Fruit fly (Drosophila melanogaster) whole organism, pupa: ENCODE data around the gene tll.

Experiments used
- CG10348 ChIP-seq: fragments of 200-800 bp; sonication (Bioruptor generic); IDR thresholded peaks from 2 replicates; pipeline ENCODE4 v1.3.6; 2022; ENCODE audit warnings: missing biosample characterization, missing genetic modification characterization
- CG12605 ChIP-seq: fragments of 200-800 bp; sonication (Bioruptor generic); IDR thresholded peaks from 2 replicates; pipeline ENCODE4 v1.3.6; 2022; ENCODE audit warnings: missing biosample characterization, missing genetic modification characterization
- CG13204 ChIP-seq: fragments of 200-800 bp; sonication (Bioruptor generic); optimal IDR thresholded peaks from 2 replicates; lab custom pipeline; 2018; ENCODE audit warnings: missing biosample characterization, mild to moderate bottlenecking, missing genetic modification characterization, moderate library complexity
- CG14655 ChIP-seq: fragments of 200-800 bp; sonication (Bioruptor generic); optimal IDR thresholded peaks from 3 replicates; lab custom pipeline; 2017; ENCODE audit warnings: mild to moderate bottlenecking, missing biosample characterization, missing genetic modification reagents, missing genetic modification characterization
- CG15710 ChIP-seq: fragments of 200-800 bp; sonication (Bioruptor generic); optimal IDR thresholded peaks from 2 replicates; lab custom pipeline; 2018; ENCODE audit warnings: missing biosample characterization, mild to moderate bottlenecking, missing genetic modification characterization, moderate library complexity
- CG17806 ChIP-seq: fragments of 200-800 bp; sonication (Bioruptor generic); optimal IDR thresholded peaks from 2 replicates; lab custom pipeline; 2018; ENCODE audit warnings: missing biosample characterization, mild to moderate bottlenecking, missing genetic modification characterization, moderate library complexity
- CG32121 ChIP-seq: fragments of 200-800 bp; sonication (Bioruptor generic); IDR thresholded peaks from 2 replicates; pipeline ENCODE4 v1.3.6; 2022; ENCODE audit warnings: missing biosample characterization, missing genetic modification characterization
- CG34367 ChIP-seq: fragments of 200-800 bp; sonication (Bioruptor generic); optimal IDR thresholded peaks from 2 replicates; lab custom pipeline; 2018; ENCODE audit warnings: missing biosample characterization, mild to moderate bottlenecking, missing genetic modification characterization
- CG4496 ChIP-seq: fragments of 200-800 bp; sonication (Bioruptor generic); IDR thresholded peaks from 3 replicates; pipeline ENCODE4 v1.3.6; 2022; ENCODE audit warnings: missing biosample characterization, missing genetic modification characterization
- CG8159 ChIP-seq: fragments of 200-800 bp; sonication (Bioruptor generic); optimal IDR thresholded peaks from 3 replicates; lab custom pipeline; 2018; ENCODE audit warnings: missing biosample characterization, mild to moderate bottlenecking, missing genetic modification characterization, moderate library complexity
- CG8301 ChIP-seq: fragments of 200-800 bp; sonication (Bioruptor generic); optimal IDR thresholded peaks from 2 replicates; lab custom pipeline; 2018; ENCODE audit warnings: missing biosample characterization, mild to moderate bottlenecking, missing genetic modification characterization
- CG9948 ChIP-seq: fragments of 200-800 bp; sonication (Bioruptor generic); optimal IDR thresholded peaks from 2 replicates; lab custom pipeline; 2018; ENCODE audit warnings: missing biosample characterization, mild to moderate bottlenecking, missing genetic modification characterization, moderate library complexity
- D1 ChIP-seq: fragments of 200-800 bp; sonication (Bioruptor generic); optimal IDR thresholded peaks from 2 replicates; lab custom pipeline; 2018; ENCODE audit warnings: missing biosample characterization, mild to moderate bottlenecking, missing genetic modification characterization, moderate library complexity
- EcR ChIP-seq: fragments of 200-800 bp; sonication (Bioruptor generic); optimal IDR thresholded peaks from 3 replicates; lab custom pipeline; 2019; ENCODE audit warnings: missing biosample characterization, missing genetic modification characterization, mild to moderate bottlenecking, moderate library complexity, missing genetic modification reagents
- Ets98B ChIP-seq: fragments of 200-800 bp; sonication (Bioruptor generic); IDR thresholded peaks from 2 replicates; pipeline ENCODE4 v1.3.6; 2022; ENCODE audit warnings: missing biosample characterization, missing genetic modification characterization
- Pif1A ChIP-seq: fragments of 200-800 bp; sonication (Bioruptor generic); optimal IDR thresholded peaks from 3 replicates; lab custom pipeline; 2016; ENCODE audit warnings: missing biosample characterization, missing genetic modification characterization
- Pif1B ChIP-seq: fragments of 200-800 bp; sonication (Bioruptor generic); optimal IDR thresholded peaks from 3 replicates; lab custom pipeline; 2016; ENCODE audit warnings: missing biosample characterization, missing genetic modification characterization
- Snoo ChIP-seq: fragments of 200-800 bp; sonication (Bioruptor generic); optimal IDR thresholded peaks from 3 replicates; lab custom pipeline; 2017; ENCODE audit warnings: missing biosample characterization, mild to moderate bottlenecking, missing genetic modification characterization, inconsistent platforms
- fd96Ca ChIP-seq: fragments of 200-800 bp; sonication (Bioruptor generic); IDR thresholded peaks from 3 replicates; pipeline ENCODE4 v1.3.6; 2022; ENCODE audit warnings: missing biosample characterization, missing genetic modification characterization
- gl ChIP-seq: fragments of 200-800 bp; sonication (Bioruptor generic); optimal IDR thresholded peaks from 2 replicates; lab custom pipeline; 2018; ENCODE audit warnings: missing biosample characterization, mild to moderate bottlenecking, missing genetic modification characterization
- rn ChIP-seq: fragments of 200-800 bp; sonication (Bioruptor generic); IDR thresholded peaks from 2 replicates; pipeline ENCODE4 v1.3.6; 2022; ENCODE audit warnings: missing biosample characterization, missing genetic modification characterization

Gene tll

DNA sequence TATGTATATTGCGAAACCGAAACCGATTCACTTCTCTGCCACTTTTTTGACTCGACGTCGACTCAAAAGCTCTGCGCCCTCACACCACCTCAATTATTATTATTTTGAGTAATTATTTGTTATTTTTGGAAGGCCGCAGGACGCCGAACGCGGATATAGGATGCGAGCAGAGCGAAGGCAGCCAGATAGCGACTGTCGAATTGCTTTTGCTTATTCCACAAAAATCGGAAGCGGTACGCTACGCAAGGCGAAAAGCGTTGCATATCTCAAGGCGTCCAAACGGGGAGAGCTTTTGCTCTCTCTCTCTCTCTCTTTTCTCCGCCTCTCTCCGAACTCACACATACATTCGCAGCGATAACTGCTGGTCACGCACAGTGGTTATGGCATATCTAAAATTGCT lies 28.8 kb downstream of the tll start, which contains the start of gene CG12071:
Gene CG12071, minus strand, starts transcription at position 134 of the 400 bp plus-strand sequence.
- TF ChIP-seq CG34367 (tag; lab: Kevin White, UChicago) (no peak), fd96Ca (no peak), CG13204 (peak; percentile 12), rn (GFP tag; lab: Robert Waterston, UW) (no peak), CG8301 (no peak), CG17806 (tag; lab: Kevin White, UChicago) (no peak), Snoo (tag; lab: Kevin White, UChicago) (no peak), CG14655 (GFP tag; lab: Kevin White, UChicago) (no peak), CG4496 (peak; percentile 27; the same call in 1 of the 3 replicates), D1 (no peak), gl (tag; lab: Kevin White, UChicago) (no peak)

DNA sequence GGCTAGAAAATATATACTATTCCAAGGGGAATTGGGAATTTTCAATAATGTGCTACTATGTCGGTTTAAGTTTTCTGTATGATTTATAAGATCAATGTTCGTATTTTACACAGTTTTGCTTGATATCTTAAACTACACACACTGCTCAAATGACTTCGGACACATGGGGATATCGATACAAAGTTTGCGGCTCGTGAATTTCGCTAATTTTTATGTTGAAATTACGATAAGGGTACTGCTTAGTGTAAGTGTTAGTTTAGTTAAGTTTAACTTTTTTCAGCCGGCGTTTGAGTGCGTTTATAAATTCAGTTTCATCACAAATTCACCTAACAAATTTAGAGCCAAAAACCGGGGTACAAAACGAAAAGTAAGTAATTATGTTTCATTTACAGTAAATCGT lies 31.3 kb downstream of the tll start, which contains the start of gene CG15547:
Gene CG15547, minus strand, starts transcription at position 101 of the 400 bp plus-strand sequence.
- TF ChIP-seq CG9948 (tag; lab: Kevin White, UChicago) (no peak), CG4496 (no peak)
- TF ChIP-seq, all 21 proteins: peak for 0

DNA sequence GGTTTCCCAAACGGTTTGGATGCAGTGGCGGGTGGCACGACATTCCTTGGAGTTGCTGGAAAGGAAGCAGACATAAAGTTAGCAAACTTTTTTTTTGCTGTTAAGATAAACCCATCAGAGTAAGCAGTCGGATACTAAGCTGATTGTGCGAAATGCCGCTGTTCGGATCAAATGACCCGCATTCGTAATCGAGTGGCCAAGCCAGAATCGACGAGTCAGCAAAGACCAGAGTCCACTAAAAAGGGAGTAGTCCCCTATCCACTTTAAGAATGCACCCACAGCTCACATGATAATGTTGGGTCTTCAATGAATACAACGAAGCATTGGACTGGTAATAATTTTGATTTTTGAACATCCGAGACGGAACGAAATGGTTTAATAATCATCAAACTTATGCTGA lies 34.7 kb downstream of the tll start:
- no peak for TF ChIP-seq CG13204
- TF ChIP-seq EcR (GFP tag; lab: Kevin White, UChicago), result no peak
- no peak for TF ChIP-seq CG12605 (GFP tag; lab: Robert Waterston, UW)
- no peak for TF ChIP-seq CG10348 (GFP tag; lab: Robert Waterston, UW)

DNA sequence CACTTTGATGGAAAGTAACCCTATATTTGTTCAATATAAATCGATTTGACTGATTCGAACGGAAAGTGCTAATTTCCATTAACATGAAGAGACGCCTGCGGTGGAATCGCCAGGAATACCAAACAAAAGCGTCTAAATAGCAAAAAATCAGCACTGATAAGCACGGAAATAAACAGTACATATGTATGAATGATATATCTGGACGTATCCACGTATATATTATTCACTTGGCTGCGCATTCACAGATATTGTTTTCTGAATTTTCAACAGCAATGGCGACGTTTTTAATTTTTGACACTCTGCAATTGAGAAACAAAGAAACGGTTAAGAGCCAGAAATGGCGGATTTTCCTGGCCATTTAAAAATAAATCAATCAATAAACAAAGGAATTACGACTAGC lies 35.2 kb downstream of the tll start:
- TF ChIP-seq fd96Ca (no peak), Snoo (tag; lab: Kevin White, UChicago) (no peak), D1 (no peak), Ets98B (GFP tag; lab: Robert Waterston, UW) (no peak), CG17806 (tag; lab: Kevin White, UChicago) (no peak), gl (tag; lab: Kevin White, UChicago) (no peak), CG9948 (tag; lab: Kevin White, UChicago) (no peak), CG12605 (GFP tag; lab: Robert Waterston, UW) (no peak), CG8301 (no peak)

DNA sequence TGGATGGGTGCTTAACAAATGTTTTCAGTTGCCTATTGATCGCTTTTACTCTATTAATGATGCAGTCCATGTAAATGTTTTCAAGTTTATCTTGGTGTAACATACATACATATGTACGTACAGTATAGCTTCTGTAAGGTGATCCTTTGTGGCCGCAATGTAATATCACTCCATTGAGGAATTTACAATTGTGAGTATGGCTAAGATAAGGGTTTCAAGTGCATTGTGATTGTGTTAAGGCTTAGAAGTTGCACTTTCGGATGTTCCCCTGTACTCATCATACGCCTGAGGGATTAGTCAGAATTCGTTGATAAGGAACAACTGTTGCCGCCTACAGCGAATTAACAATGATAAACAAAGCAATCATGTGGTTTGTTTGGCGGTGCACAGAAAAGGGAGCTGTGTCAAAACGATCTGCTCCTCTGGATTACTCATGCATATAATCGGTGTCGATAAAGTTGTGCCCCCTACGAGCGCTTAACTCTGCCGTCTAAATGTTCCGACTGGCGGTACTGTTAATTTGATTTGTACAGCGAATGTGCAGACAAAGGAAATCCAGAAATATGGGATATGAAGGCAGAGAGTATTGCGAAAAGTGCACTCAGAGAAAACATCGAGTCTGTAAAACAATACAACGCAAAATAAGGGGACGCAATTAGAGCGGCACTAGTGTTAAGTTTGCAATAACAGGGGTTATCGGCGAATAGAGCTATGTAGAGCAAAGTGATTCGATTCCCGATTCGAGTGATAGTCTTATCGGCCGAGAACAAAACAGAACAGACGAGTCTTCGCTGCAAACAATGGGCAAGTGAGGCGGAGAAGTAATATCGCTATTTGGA lies 35.8 kb downstream of the tll start:
- TF ChIP-seq gl (tag; lab: Kevin White, UChicago), result peak; percentile 44
- peak; percentile 53; the same call in 1 of the 2 replicates for TF ChIP-seq CG12605 (GFP tag; lab: Robert Waterston, UW)
- TF ChIP-seq CG9948 (tag; lab: Kevin White, UChicago), result peak; percentile 64
- peak; percentile 71 for TF ChIP-seq CG17806 (tag; lab: Kevin White, UChicago)
- TF ChIP-seq CG10348 (GFP tag; lab: Robert Waterston, UW), result peak; percentile 41; the same call in 1 of the 2 replicates
- peak; percentile 83 for TF ChIP-seq Snoo (tag; lab: Kevin White, UChicago)
- peak; percentile 78 for TF ChIP-seq CG15710 (tag; lab: Kevin White, UChicago)
- peak; percentile 77 for TF ChIP-seq Pif1A (GFP tag; lab: Kevin White, UChicago)
- TF ChIP-seq CG4496, result peak; percentile 93
- peak; percentile 70 for TF ChIP-seq CG34367 (tag; lab: Kevin White, UChicago)
- peak; percentile 62 for TF ChIP-seq rn (GFP tag; lab: Robert Waterston, UW)
- TF ChIP-seq Ets98B (GFP tag; lab: Robert Waterston, UW), result peak; percentile 90
- TF ChIP-seq CG14655 (GFP tag; lab: Kevin White, UChicago), result peak; percentile 77
- TF ChIP-seq fd96Ca, result peak; percentile 92
- peak; percentile 84 for TF ChIP-seq CG32121 (GFP tag; lab: Robert Waterston, UW)
- peak; percentile 71 for TF ChIP-seq CG8301
- no peak for TF ChIP-seq D1
- no peak for TF ChIP-seq CG13204
- peak; percentile 79 for TF ChIP-seq Pif1B (GFP tag; lab: Kevin White, UChicago)
- TF ChIP-seq EcR (GFP tag; lab: Kevin White, UChicago), result no peak
- TF ChIP-seq CG8159 (tag; lab: Kevin White, UChicago), result peak; percentile 67

DNA sequence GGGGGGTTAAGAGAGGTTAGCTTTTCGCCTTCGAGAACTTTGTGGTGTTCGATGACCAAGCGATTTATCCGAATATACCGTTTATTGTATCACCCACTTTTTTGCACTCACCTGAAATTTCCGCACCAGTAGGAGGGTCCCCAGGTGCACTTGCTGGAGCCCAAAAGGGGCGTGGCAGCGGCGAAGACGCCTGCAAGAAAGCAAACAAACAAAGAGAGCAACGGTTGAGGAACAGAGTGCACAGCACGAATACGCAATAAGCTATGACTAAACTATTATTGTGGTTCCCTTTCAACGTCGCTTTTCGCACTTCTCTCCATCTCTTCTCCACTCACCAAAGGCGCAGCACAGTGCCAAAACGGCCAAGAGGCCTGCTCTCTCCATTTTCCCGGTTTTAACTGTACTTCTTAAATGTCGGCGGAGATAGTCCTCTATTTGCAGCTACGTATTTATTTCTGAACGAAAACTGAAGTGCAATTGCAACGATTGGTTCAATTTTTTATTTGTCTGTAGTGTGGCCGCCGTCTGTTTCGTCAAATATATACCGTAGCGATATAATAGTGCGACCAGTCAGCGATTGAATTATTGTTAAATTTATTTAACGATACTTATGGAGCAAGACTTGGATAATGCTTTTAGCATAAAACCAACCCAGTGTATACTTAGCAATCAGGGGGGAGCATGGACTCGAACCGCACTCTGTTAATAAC lies 36.6 kb downstream of the tll start, which contains the start of gene Sap-r:
Gene Sap-r, minus strand, starts transcription at position 513 of the 710 bp plus-strand sequence.
- no peak for TF ChIP-seq fd96Ca
- TF ChIP-seq CG14655 (GFP tag; lab: Kevin White, UChicago), result no peak
- TF ChIP-seq CG12605 (GFP tag; lab: Robert Waterston, UW), result no peak
- TF ChIP-seq CG17806 (tag; lab: Kevin White, UChicago), result no peak
- TF ChIP-seq CG13204, result no peak
- TF ChIP-seq CG32121 (GFP tag; lab: Robert Waterston, UW), result no peak
